Fruit fly (Drosophila melanogaster) whole organism, embryonic: ENCODE data around the gene Nepl14.

Experiments
- CG10267 ChIP-seq: fragments of 200-800 bp; sonication (Bioruptor generic); optimal IDR thresholded peaks from 2 replicates; lab custom pipeline; 2018; ENCODE audit warnings: missing biosample characterization, mild to moderate bottlenecking, missing genetic modification characterization, moderate library complexity
- CG12219 ChIP-seq: fragments of 200-800 bp; sonication (Bioruptor generic); optimal IDR thresholded peaks from 3 replicates; lab custom pipeline; 2018; ENCODE audit warnings: missing biosample characterization, mild to moderate bottlenecking, missing genetic modification characterization
- CG12299 ChIP-seq: fragments of 200-800 bp; sonication (Bioruptor generic); optimal IDR thresholded peaks from 2 replicates; lab custom pipeline; 2018; ENCODE audit warnings: missing biosample characterization, mild to moderate bottlenecking, missing genetic modification characterization
- CG16779 ChIP-seq: fragments of 200-800 bp; sonication (Bioruptor generic); IDR thresholded peaks from 2 replicates; pipeline ENCODE4 v1.3.6; 2022; ENCODE audit warnings: missing biosample characterization, missing genetic modification characterization
- CG16813 ChIP-seq: fragments of 200-800 bp; sonication (Bioruptor generic); IDR thresholded peaks from 3 replicates; pipeline ENCODE4 v1.3.6; 2022; ENCODE audit warnings: missing biosample characterization, missing genetic modification characterization; ENCODE audit not compliant: partially characterized antibody
- CG17612 ChIP-seq: fragments of 200-800 bp; sonication (Bioruptor generic); IDR thresholded peaks from 2 replicates; pipeline ENCODE4 v1.3.6; 2022; ENCODE audit warnings: missing biosample characterization, missing genetic modification characterization
- CG3838 ChIP-seq: fragments of 200-800 bp; sonication (Bioruptor generic); optimal IDR thresholded peaks from 3 replicates; lab custom pipeline; 2016; ENCODE audit warnings: missing biosample characterization, missing genetic modification characterization
- CG5953 ChIP-seq: fragments of 200-800 bp; sonication (Bioruptor generic); IDR thresholded peaks from 2 replicates; pipeline ENCODE4 v1.3.6; 2022; ENCODE audit warnings: missing biosample characterization, missing genetic modification characterization
- CG8765 ChIP-seq: fragments of 200-800 bp; sonication (Bioruptor generic); IDR thresholded peaks from 2 replicates; pipeline ENCODE4 v1.3.6; 2022; ENCODE audit warnings: missing biosample characterization, missing genetic modification characterization
- CG9876 ChIP-seq: fragments of 200-800 bp; sonication (Bioruptor generic); optimal IDR thresholded peaks from 2 replicates; lab custom pipeline; 2016; ENCODE audit warnings: missing biosample characterization, missing genetic modification characterization
- Dll ChIP-seq: fragments of 200-800 bp; sonication (Bioruptor generic); IDR thresholded peaks from 4 replicates; pipeline ENCODE4 v1.3.6; 2022; ENCODE audit warnings: missing biosample characterization, missing genetic modification characterization; ENCODE audit not compliant: partially characterized antibody
- E2f2 ChIP-seq: fragments of 200-800 bp; sonication (Bioruptor generic); IDR thresholded peaks from 2 replicates; pipeline ENCODE4 v1.3.6; 2022; ENCODE audit warnings: missing biosample characterization, missing genetic modification characterization
- GATAe ChIP-seq: fragments of 200-800 bp; sonication (Bioruptor generic); conservative IDR thresholded peaks from 2 replicates; pipeline ENCODE4 v1.3.6; 2022; ENCODE audit warnings: missing biosample characterization, missing genetic modification characterization
- Mes4 ChIP-seq: fragments of 200-800 bp; sonication (Bioruptor generic); optimal IDR thresholded peaks from 2 replicates; lab custom pipeline; 2016; ENCODE audit warnings: missing biosample characterization, missing genetic modification characterization
- Nf-YB ChIP-seq: fragments of 200-800 bp; sonication (Bioruptor generic); optimal IDR thresholded peaks from 3 replicates; lab custom pipeline; 2019; ENCODE audit warnings: missing biosample characterization, mild to moderate bottlenecking, missing genetic modification characterization, moderate library complexity
- Scr ChIP-seq: fragments of 200-800 bp; sonication (Bioruptor generic); IDR thresholded peaks from 2 replicates; pipeline ENCODE4 v1.3.6; 2022; ENCODE audit warnings: missing biosample characterization, missing genetic modification characterization; ENCODE audit not compliant: partially characterized antibody
- aop ChIP-seq: fragments of 200-800 bp; sonication (Bioruptor generic); IDR thresholded peaks from 2 replicates; pipeline ENCODE4 v1.3.6; 2022; ENCODE audit warnings: missing biosample characterization, missing genetic modification characterization
- bigmax ChIP-seq: fragments of 200-800 bp; sonication (Bioruptor generic); optimal IDR thresholded peaks from 2 replicates; lab custom pipeline; 2018; ENCODE audit warnings: missing biosample characterization, mild to moderate bottlenecking, missing genetic modification characterization
- cas ChIP-seq: fragments of 200-800 bp; sonication (Bioruptor generic); IDR thresholded peaks from 2 replicates; pipeline ENCODE4 v1.3.6; 2022; ENCODE audit warnings: missing biosample characterization, missing genetic modification characterization
- caup ChIP-seq: fragments of 200-800 bp; sonication (Bioruptor generic); optimal IDR thresholded peaks from 3 replicates; lab custom pipeline; 2017; ENCODE audit warnings: missing biosample characterization, mild to moderate bottlenecking, missing genetic modification characterization, moderate library complexity; ENCODE audit not compliant: severe bottlenecking
- cg ChIP-seq: fragments of 200-800 bp; sonication (Bioruptor generic); optimal IDR thresholded peaks from 3 replicates; lab custom pipeline; 2019; ENCODE audit warnings: missing biosample characterization, mild to moderate bottlenecking, missing genetic modification characterization, moderate library complexity
- chinmo ChIP-seq: fragments of 200-800 bp; sonication (Bioruptor generic); IDR thresholded peaks from 4 replicates; pipeline ENCODE4 v1.3.6; 2022; ENCODE audit warnings: missing biosample characterization, missing genetic modification characterization; ENCODE audit not compliant: partially characterized antibody
- dan ChIP-seq: fragments of 200-800 bp; sonication (Bioruptor generic); IDR thresholded peaks from 2 replicates; pipeline ENCODE4 v1.3.6; 2022; ENCODE audit warnings: missing biosample characterization, missing genetic modification characterization
- fd64A ChIP-seq: fragments of 200-800 bp; sonication (Bioruptor generic); optimal IDR thresholded peaks from 3 replicates; lab custom pipeline; 2018; ENCODE audit warnings: missing biosample characterization, mild to moderate bottlenecking, missing genetic modification characterization
- gsb-n ChIP-seq: fragments of 200-800 bp; sonication (Bioruptor generic); optimal IDR thresholded peaks from 3 replicates; lab custom pipeline; 2018; ENCODE audit warnings: missing biosample characterization, mild to moderate bottlenecking, missing genetic modification characterization
- kni ChIP-seq: fragments of 200-800 bp; sonication (Bioruptor generic); optimal IDR thresholded peaks from 3 replicates; lab custom pipeline; 2017; ENCODE audit warnings: mild to moderate bottlenecking, missing biosample characterization, missing genetic modification reagents, missing genetic modification characterization
- lola ChIP-seq, 3 experiments: fragments of >200 bp in 2 of 3; fragments of 200-800 bp in 1 of 3; sonication (Bioruptor generic) in 1 of 3; optimal IDR thresholded peaks; 2 replicates each; lab custom pipeline; 2017 to 2019; ENCODE audit warnings: missing biosample characterization in 3 of 3, missing genetic modification characterization in 3 of 3, mild to moderate bottlenecking in 1 of 3, moderate library complexity in 1 of 3
- lov ChIP-seq, 2 experiments: fragments of 200-800 bp in 1 of 2; fragments of >200 bp in 1 of 2; sonication (Bioruptor generic) in 1 of 2; IDR thresholded peaks in 1 of 2; optimal IDR thresholded peaks in 1 of 2; 2 replicates in 1 of 2; 3 replicates in 1 of 2; pipeline versions ENCODE4 v1.3.6 to Lab custom; 2017 to 2022; ENCODE audit warnings: missing biosample characterization in 1 of 2, missing genetic modification characterization in 1 of 2
- nau ChIP-seq: fragments of 200-800 bp; sonication (Bioruptor generic); optimal IDR thresholded peaks from 3 replicates; lab custom pipeline; 2017; ENCODE audit warnings: missing biosample characterization, mild to moderate bottlenecking, missing genetic modification characterization, missing genetic modification reagents
- nerfin-1 ChIP-seq: fragments of 200-800 bp; sonication (Bioruptor generic); optimal IDR thresholded peaks from 3 replicates; lab custom pipeline; 2019; ENCODE audit warnings: missing biosample characterization, mild to moderate bottlenecking, missing genetic modification characterization, moderate library complexity
- pan ChIP-seq, 4 experiments: fragments of >200 bp in 3 of 4; fragments of 200-800 bp in 1 of 4; sonication (Bioruptor generic) in 1 of 4; optimal IDR thresholded peaks in 3 of 4; IDR thresholded peaks in 1 of 4; 2 replicates each; pipeline versions ENCODE4 v1.3.6 to Lab custom; 2017 to 2022; ENCODE audit warnings: missing biosample characterization in 2 of 4, missing genetic modification characterization in 2 of 4, mixed read lengths in 1 of 4
- pros ChIP-seq: fragments of 200-800 bp; sonication (Bioruptor generic); optimal IDR thresholded peaks from 3 replicates; lab custom pipeline; 2019; ENCODE audit warnings: missing biosample characterization, mild to moderate bottlenecking, missing genetic modification characterization, moderate library complexity
- sens ChIP-seq: fragments of 200-800 bp; sonication (Bioruptor generic); peaks from one replicate; lab custom pipeline; 2016; ENCODE audit warnings: missing biosample characterization, missing genetic modification characterization
- seq ChIP-seq: fragments of 200-800 bp; sonication (Bioruptor generic); IDR thresholded peaks from 2 replicates; pipeline ENCODE4 v1.3.6; 2022; ENCODE audit warnings: missing biosample characterization, missing genetic modification characterization
- sisA ChIP-seq: fragments of 200-800 bp; sonication (Bioruptor generic); IDR thresholded peaks from 2 replicates; pipeline ENCODE4 v1.3.6; 2022; ENCODE audit warnings: missing biosample characterization, missing genetic modification characterization
- tup ChIP-seq: fragments of 200-800 bp; sonication (Bioruptor generic); optimal IDR thresholded peaks from 2 replicates; lab custom pipeline; 2016; ENCODE audit warnings: missing biosample characterization, mild to moderate bottlenecking, missing genetic modification characterization, moderate library complexity
- twi ChIP-seq: fragments of 200-800 bp; optimal IDR thresholded peaks from 2 replicates; lab custom pipeline; 2019; ENCODE audit warnings: missing biosample characterization, mild to moderate bottlenecking, missing genetic modification characterization, moderate library complexity
- zfh1 ChIP-seq: fragments of 200-800 bp; sonication (Bioruptor generic); IDR thresholded peaks from 3 replicates; pipeline ENCODE4 v1.3.6; 2022; ENCODE audit warnings: missing biosample characterization, missing genetic modification characterization

Gene Nepl14

DNA sequence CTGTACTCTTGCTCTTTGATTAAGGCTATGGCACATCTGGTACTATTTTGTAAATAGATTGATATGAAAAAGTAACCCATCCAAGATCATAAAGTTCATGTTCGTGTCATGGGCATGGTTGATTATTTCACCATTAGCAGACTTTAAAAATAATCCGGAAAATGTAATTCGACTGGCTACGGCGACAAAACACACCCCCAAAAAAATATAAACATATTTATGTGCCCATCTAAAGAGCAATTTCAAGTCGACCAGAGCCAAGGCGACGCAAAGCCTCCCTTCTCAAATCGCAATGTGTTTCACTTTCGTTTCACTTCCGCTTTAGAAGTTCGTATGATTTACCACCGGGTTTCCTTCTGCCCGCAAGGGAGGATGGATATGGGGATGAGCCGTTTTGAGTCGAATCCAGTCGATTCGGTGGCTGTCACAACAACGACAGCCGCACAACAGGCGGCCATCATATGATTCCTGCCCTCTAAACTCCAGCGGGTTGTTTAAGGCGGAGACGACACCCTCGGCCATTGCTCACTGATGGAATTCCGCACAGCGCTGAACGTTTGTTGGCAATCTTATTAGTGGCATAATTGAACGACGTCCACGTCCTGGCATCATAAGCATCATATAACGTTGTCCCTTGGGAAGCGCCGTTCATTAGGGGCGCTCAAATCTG, 44.4 kb downstream of the Nepl14 start (continued):
- TF ChIP-seq tup (no peak), CG3838 (GFP tag; lab: Kevin White, UChicago) (no peak), CG9876 (GFP tag; lab: Kevin White, UChicago) (no peak), zfh1 (GFP tag; lab: Robert Waterston, UW) (no peak), fd64A (no peak), dan (GFP tag; lab: Robert Waterston, UW) (no peak), CG17612 (GFP tag; lab: Robert Waterston, UW) (no peak), lov (optimal IDR thresholded peaks at IDR 0.05; lab: Kevin White, UChicago) (no peak), lov (GFP tag; IDR thresholded peaks at IDR 0.05; lab: Robert Waterston, UW) (no peak), CG5953 (GFP tag; lab: Robert Waterston, UW) (no peak), CG10267 (tag; lab: Kevin White, UChicago) (no peak), nau (GFP tag; lab: Kevin White, UChicago) (no peak), gsb-n (tag; lab: Kevin White, UChicago) (peak; percentile 79), Nf-YB (GFP tag; lab: Kevin White, UChicago) (no peak), bigmax (GFP tag; lab: Kevin White, UChicago) (no peak), kni (GFP tag; lab: Kevin White, UChicago) (peak; percentile 18), chinmo (GFP tag; lab: Robert Waterston, UW) (no peak), CG12219 (GFP tag; lab: Kevin White, UChicago) (no peak), CG12299 (tag; lab: Kevin White, UChicago) (no peak), Scr (no peak), CG8765 (GFP tag; lab: Robert Waterston, UW) (no peak), sisA (GFP tag; lab: Robert Waterston, UW) (no peak), caup (GFP tag; lab: Kevin White, UChicago) (no peak), cas (GFP tag; lab: Robert Waterston, UW) (no peak), E2f2 (GFP tag; lab: Robert Waterston, UW) (no peak), Mes4 (GFP tag; lab: Kevin White, UChicago) (no peak), CG16813 (GFP tag; lab: Robert Waterston, UW) (no peak), aop (no peak)

DNA sequence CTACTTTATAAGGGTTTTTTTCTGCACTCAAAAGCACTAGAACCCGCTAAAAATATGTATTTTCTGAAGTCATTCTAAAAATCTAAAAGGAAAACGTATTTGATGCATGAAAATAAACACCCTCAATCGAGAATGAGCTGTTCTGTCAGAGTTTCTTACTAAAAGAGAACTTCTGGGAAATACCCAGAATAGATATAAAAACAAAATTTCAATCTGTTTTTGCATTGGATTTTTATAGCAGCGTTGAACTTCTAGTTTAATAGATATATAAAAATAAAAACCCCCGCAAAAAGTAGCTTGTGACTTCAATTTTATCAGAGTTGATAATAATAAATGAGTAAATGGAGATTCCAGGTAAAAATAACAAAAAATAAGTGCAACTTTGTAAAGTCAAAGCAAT, 45.1 kb downstream of the Nepl14 start:
- TF ChIP-seq Dll (GFP tag; lab: Robert Waterston, UW) (no peak), CG16779 (no peak), cg (GFP tag; lab: Kevin White, UChicago) (no peak), GATAe (GFP tag; lab: Robert Waterston, UW) (no peak), sens (peak; percentile 57), lola (GFP tag; optimal IDR thresholded peaks at IDR 0.05; lab: Kevin White, UChicago) (no peak), sisA (GFP tag; lab: Robert Waterston, UW) (no peak)

- TF ChIP-seq pros (GFP tag; lab: Kevin White, UChicago): peak; percentile 94
- TF ChIP-seq kni (GFP tag; lab: Kevin White, UChicago): peak; percentile 23
- TF ChIP-seq nerfin-1 (tag; lab: Kevin White, UChicago): peak; percentile 31
- TF ChIP-seq pan (optimal IDR thresholded peaks at IDR 0.05; lab: Kevin White, UChicago): no peak
- TF ChIP-seq pan (GFP tag; optimal IDR thresholded peaks at IDR 0.05 in 1 of 2, IDR thresholded peaks at IDR 0.05 in 1 of 2): no peak
- TF ChIP-seq seq: 0 out of 2 replicates have a peak, but pooled peaks have one; percentile 7
- peak; percentile 9 for TF ChIP-seq twi (tag; lab: Kevin White, UChicago)
Observed at dm6 chr3R:22717863-22718262, 45.6 kb downstream of the Nepl14 start.
